Worm (Caenorhabditis elegans) whole organism, L4 larva: ENCODE measurements around the gene tbb-2.
A peak's percentile ranks its signal among the peaks of the same experiment; 100 is the strongest.

Experiments used
- D1046.2 ChIP-seq: fragments of 200-800 bp; sonication (Bioruptor generic); IDR thresholded peaks from 2 replicates; pipeline ENCODE4 v1.3.6; 2022; ENCODE audit warnings: missing genetic modification characterization, missing compliant biosample characterization
- F26F4.8 ChIP-seq: fragments of 200-800 bp; sonication (Bioruptor generic); conservative IDR thresholded peaks from 2 replicates; pipeline ENCODE4 v1.3.6; 2022; ENCODE audit warnings: missing genetic modification characterization, missing compliant biosample characterization
- Y5F2A.4 ChIP-seq: fragments of 200-800 bp; sonication (Bioruptor generic); optimal IDR thresholded peaks from 2 replicates; lab custom pipeline; 2018; ENCODE audit warnings: mild to moderate bottlenecking, missing genetic modification characterization, missing compliant biosample characterization
- ZK546.5 ChIP-seq, 2 experiments: sonication (generic microtip); optimal IDR thresholded peaks; 2 replicates each; lab custom pipeline; 2017; ENCODE audit warnings: missing biosample characterization in 2 of 2, missing genetic modification characterization in 2 of 2
- ceh-44 ChIP-seq: fragments of 200-800 bp; sonication (Bioruptor generic); IDR thresholded peaks from 2 replicates; pipeline ENCODE4 v1.3.6; 2022; ENCODE audit warnings: missing genetic modification reagents, missing genetic modification characterization, missing compliant biosample characterization
- dmd-9 ChIP-seq: fragments of 200-800 bp; sonication (Bioruptor generic); IDR thresholded peaks from 2 replicates; pipeline ENCODE4 v1.3.6; 2022; ENCODE audit warnings: missing genetic modification reagents, missing genetic modification characterization, missing compliant biosample characterization
- duxl-1 ChIP-seq: sonication (generic microtip); optimal IDR thresholded peaks from 2 replicates; lab custom pipeline; 2016; ENCODE audit warnings: mild to moderate bottlenecking, missing genetic modification characterization, moderate library complexity, missing compliant biosample characterization; ENCODE audit not compliant: poor library complexity
- dve-1 ChIP-seq: sonication (generic microtip); optimal IDR thresholded peaks from 2 replicates; lab custom pipeline; 2017; ENCODE audit warnings: antibody characterized with exemption, mild to moderate bottlenecking, missing genetic modification characterization, missing compliant biosample characterization; ENCODE audit not compliant: insufficient read depth
- egl-43 ChIP-seq: fragments of 200-800 bp; sonication (Bioruptor generic); IDR thresholded peaks from 2 replicates; pipeline ENCODE4 v1.3.6; 2022; ENCODE audit warnings: missing genetic modification reagents, missing genetic modification characterization, missing compliant biosample characterization
- fos-1 ChIP-seq: fragments of 150-350 bp; optimal IDR thresholded peaks from 2 replicates; lab custom pipeline; 2014; ENCODE audit warnings: missing biosample characterization, missing genetic modification characterization
- hlh-11 ChIP-seq: fragments of 200-800 bp; sonication (Bioruptor generic); optimal IDR thresholded peaks from 2 replicates; lab custom pipeline; 2018; ENCODE audit warnings: mild to moderate bottlenecking, missing genetic modification characterization, missing compliant biosample characterization
- hlh-30 ChIP-seq: sonication (generic microtip); optimal IDR thresholded peaks from 2 replicates; lab custom pipeline; 2017; ENCODE audit warnings: antibody characterized with exemption, mild to moderate bottlenecking, missing genetic modification characterization, missing compliant biosample characterization; ENCODE audit not compliant: insufficient read depth
- hmg-1.1 ChIP-seq: fragments of 200-800 bp; sonication (Bioruptor generic); IDR thresholded peaks from 2 replicates; pipeline ENCODE4 v1.3.6; 2022; ENCODE audit warnings: missing genetic modification reagents, missing genetic modification characterization, missing compliant biosample characterization
- lin-1 ChIP-seq: fragments of 200-800 bp; sonication (Bioruptor generic); IDR thresholded peaks from 2 replicates; pipeline ENCODE4 v1.3.6; 2022; ENCODE audit warnings: missing genetic modification reagents, missing genetic modification characterization, missing compliant biosample characterization
- lin-15B ChIP-seq: fragments of 150-350 bp; sonication (generic microtip); optimal IDR thresholded peaks from 3 replicates; lab custom pipeline; 2014; ENCODE audit warnings: missing biosample characterization, missing genetic modification characterization
- lsy-2 ChIP-seq, 2 experiments: fragments of 150-350 bp in 1 of 2; sonication (generic microtip) in 1 of 2; optimal IDR thresholded peaks; 2 replicates each; lab custom pipeline; 2014 to 2017; ENCODE audit warnings: missing biosample characterization in 2 of 2, missing genetic modification characterization in 2 of 2
- mdl-1 ChIP-seq, 2 experiments: fragments of 150-350 bp in 1 of 2; sonication (generic microtip) in 1 of 2; optimal IDR thresholded peaks; 2 replicates each; lab custom pipeline; 2014 to 2017; ENCODE audit warnings: missing biosample characterization in 2 of 2, missing genetic modification characterization in 2 of 2
- mes-2 ChIP-seq: sonication (generic microtip); optimal IDR thresholded peaks from 2 replicates; lab custom pipeline; 2016; ENCODE audit warnings: missing genotype, mild to moderate bottlenecking, missing genetic modification characterization, missing compliant biosample characterization; ENCODE audit not compliant: poor library complexity, severe bottlenecking
- nhr-11 ChIP-seq: fragments of 150-350 bp; optimal IDR thresholded peaks from 2 replicates; lab custom pipeline; 2014; ENCODE audit warnings: missing biosample characterization, missing genetic modification characterization
- nhr-28 ChIP-seq: fragments of 150-350 bp; optimal IDR thresholded peaks from 2 replicates; lab custom pipeline; 2014; ENCODE audit warnings: missing biosample characterization, missing genetic modification characterization
- nhr-6 ChIP-seq: fragments of 150-350 bp; optimal IDR thresholded peaks from 2 replicates; lab custom pipeline; 2014; ENCODE audit warnings: missing biosample characterization, missing genetic modification characterization
- nhr-76 ChIP-seq: fragments of 150-350 bp; optimal IDR thresholded peaks from 2 replicates; lab custom pipeline; 2014; ENCODE audit warnings: missing biosample characterization, missing genetic modification characterization
- nhr-77 ChIP-seq: fragments of 150-350 bp; optimal IDR thresholded peaks from 2 replicates; lab custom pipeline; 2014; ENCODE audit warnings: missing biosample characterization, missing genetic modification characterization
- pqm-1 ChIP-seq: sonication (generic microtip); optimal IDR thresholded peaks from 2 replicates; lab custom pipeline; 2017; ENCODE audit warnings: missing biosample characterization, missing genetic modification characterization
- saeg-2 ChIP-seq: fragments of 200-800 bp; sonication (Bioruptor generic); IDR thresholded peaks from 2 replicates; pipeline ENCODE4 v1.3.6; 2022; ENCODE audit warnings: missing genetic modification reagents, missing genetic modification characterization, missing compliant biosample characterization
- set-16 ChIP-seq: fragments of 200-800 bp; sonication (Bioruptor generic); IDR thresholded peaks from 2 replicates; pipeline ENCODE4 v1.3.6; 2022; ENCODE audit warnings: missing genetic modification reagents, missing genetic modification characterization, missing compliant biosample characterization
- unc-130 ChIP-seq: sonication (generic microtip); optimal IDR thresholded peaks from 2 replicates; lab custom pipeline; 2016; ENCODE audit warnings: missing genetic modification reagents, missing genetic modification characterization, missing compliant biosample characterization
- unc-62 ChIP-seq, 3 experiments: fragments of 150-350 bp in 1 of 3; sonication (generic microtip); optimal IDR thresholded peaks in 2 of 3; peaks in 1 of 3; 1 replicate in 1 of 3; 2 replicates in 2 of 3; lab custom pipeline; 2014 to 2017; ENCODE audit warnings: missing biosample characterization in 3 of 3, missing genetic modification characterization in 3 of 3, missing genetic modification reagents in 3 of 3, missing genotype in 1 of 3
- vab-7 ChIP-seq: fragments of 200-800 bp; sonication (Bioruptor generic); IDR thresholded peaks from 2 replicates; pipeline ENCODE4 v1.3.6; 2022; ENCODE audit warnings: missing genetic modification reagents, missing genetic modification characterization, missing compliant biosample characterization
- zip-11 ChIP-seq: fragments of 200-800 bp; sonication (Bioruptor generic); IDR thresholded peaks from 2 replicates; pipeline ENCODE4 v1.3.6; 2022; ENCODE audit warnings: missing genetic modification characterization, missing compliant biosample characterization

tbb-2 gene

ce11 chrIII:4015382-4015986, 1.9 kb downstream of the tbb-2 start (continued):
- TF ChIP-seq dmd-9 (GFP tag; lab: Robert Waterston, UW) (no peak), nhr-11 (tag; lab: Kevin White, UChicago) (no peak), saeg-2 (GFP tag; lab: Robert Waterston, UW) (no peak), Y5F2A.4 (GFP tag; lab: Kevin White, UChicago) (no peak), unc-130 (GFP tag; lab: Kevin White, UChicago) (peak; percentile 76), ZK546.5 (tag; optimal IDR thresholded peaks at IDR 0.05; lab: Kevin White, UChicago) (peak in 1 of 2 experiments; percentile 15), duxl-1 (tag; lab: Kevin White, UChicago) (peak; percentile 63), lsy-2 (tag; optimal IDR thresholded peaks at IDR 0.05; lab: Kevin White, UChicago) (peak; percentile 4 to 21)

- TF ChIP-seq nhr-6 (tag; lab: Kevin White, UChicago) (no peak), unc-62 (GFP tag; optimal IDR thresholded peaks at IDR 0.05 in 1 of 2; lab: Kevin White, UChicago) (peak in 1 of 2 experiments; percentile 95), unc-62 (tag; optimal IDR thresholded peaks at IDR 0.05; lab: Kevin White, UChicago) (no peak)
These were observed 4.4 kb downstream of the tbb-2 start for ce11 chrIII:4013061-4013460.

ce11 chrIII:4012036-4012435, 5.4 kb downstream of the tbb-2 start, which contains the start of gene C36E8.4:
Gene C36E8.4 (plus strand): TSS chrIII:4012336.
- no peak for TF ChIP-seq D1046.2
- no peak for TF ChIP-seq lin-1
- TF ChIP-seq lin-15B (tag; lab: Kevin White, UChicago), result no peak
- TF ChIP-seq dmd-9 (GFP tag; lab: Robert Waterston, UW), result no peak

- peak; percentile 23 for TF ChIP-seq hlh-11 (tag; lab: Kevin White, UChicago)
- TF ChIP-seq nhr-28, result peak; percentile 54
- no peak for TF ChIP-seq nhr-76 (tag; lab: Kevin White, UChicago)
- TF ChIP-seq zip-11 (GFP tag; lab: Robert Waterston, UW), result no peak
- peak; percentile 68 for TF ChIP-seq pqm-1 (tag; lab: Kevin White, UChicago)
- peak; percentile 23 for TF ChIP-seq dve-1 (tag; lab: Kevin White, UChicago)
- TF ChIP-seq F26F4.8, result no peak
- TF ChIP-seq, all 104 proteins: peak for 4
These were observed 6.4 kb downstream of the tbb-2 start for ce11 chrIII:4010987-4011386.

ce11 chrIII:4010168-4010567, 7.3 kb downstream of the tbb-2 start:
- TF ChIP-seq hlh-11 (tag; lab: Kevin White, UChicago), result peak; percentile 46
- peak; percentile 33; the same call in 1 of the 2 replicates for TF ChIP-seq egl-43 (GFP tag; lab: Robert Waterston, UW)
- peak; percentile 40 for TF ChIP-seq mes-2 (tag; lab: Kevin White, UChicago)
- TF ChIP-seq vab-7 (GFP tag; lab: Robert Waterston, UW), result 0 out of 2 replicates have a peak, but pooled peaks have one; percentile 17
- TF ChIP-seq nhr-77 (tag; lab: Kevin White, UChicago), result no peak
- no peak for TF ChIP-seq mdl-1 (tag; optimal IDR thresholded peaks at IDR 0.05; lab: Kevin White, UChicago)
- TF ChIP-seq unc-62 (GFP tag; optimal IDR thresholded peaks at IDR 0.05 in 1 of 2; lab: Kevin White, UChicago), result peak in 1 of 2 experiments; percentile 98
- no peak for TF ChIP-seq unc-62 (tag; optimal IDR thresholded peaks at IDR 0.05; lab: Kevin White, UChicago)
- TF ChIP-seq ceh-44 (GFP tag; lab: Robert Waterston, UW), result no peak
- 0 out of 2 replicates have a peak, but pooled peaks have one; percentile 8 for TF ChIP-seq hmg-1.1 (GFP tag; lab: Robert Waterston, UW)
- TF ChIP-seq hlh-30 (tag; lab: Kevin White, UChicago), result no peak
- TF ChIP-seq nhr-28, result peak; percentile 1
- no peak for TF ChIP-seq fos-1 (tag; lab: Kevin White, UChicago)
- TF ChIP-seq set-16 (GFP tag; lab: Robert Waterston, UW), result peak; percentile 40
